Worm (Caenorhabditis elegans) whole organism, young adult: ENCODE measurements around the gene Y51B9A.14.

Experiments
- B0019.2 ChIP-seq: fragments of 200-800 bp; sonication (Bioruptor generic); conservative IDR thresholded peaks from 2 replicates; pipeline ENCODE4 v1.3.6; 2022; ENCODE audit warnings: missing genetic modification reagents, missing genetic modification characterization, missing compliant biosample characterization
- B0261.1 ChIP-seq: sonication (generic microtip); optimal IDR thresholded peaks from 2 replicates; lab custom pipeline; 2016; ENCODE audit warnings: mild to moderate bottlenecking, missing genetic modification characterization, moderate library complexity, missing compliant biosample characterization
- B0336.3 ChIP-seq: fragments of 200-800 bp; sonication (Bioruptor generic); IDR thresholded peaks from 2 replicates; pipeline ENCODE4 v1.3.6; 2022; ENCODE audit warnings: missing genetic modification characterization, missing compliant biosample characterization
- C17E4.6 ChIP-seq: fragments of 200-800 bp; sonication (Bioruptor generic); IDR thresholded peaks from 2 replicates; pipeline ENCODE4 v1.3.6; 2022; ENCODE audit warnings: missing genetic modification reagents, missing genetic modification characterization, missing compliant biosample characterization
- F22D6.2 ChIP-seq: sonication (generic microtip); optimal IDR thresholded peaks from 2 replicates; lab custom pipeline; 2016; ENCODE audit warnings: mild to moderate bottlenecking, missing genetic modification characterization, missing compliant biosample characterization
- F33H1.4 ChIP-seq: fragments of 200-800 bp; sonication (Bioruptor generic); IDR thresholded peaks from 2 replicates; pipeline ENCODE4 v1.3.6; 2022; ENCODE audit warnings: missing genetic modification reagents, missing genetic modification characterization, missing compliant biosample characterization
- F39B2.1 ChIP-seq: fragments of 200-800 bp; sonication (Bioruptor generic); IDR thresholded peaks from 2 replicates; pipeline ENCODE4 v1.3.6; 2022; ENCODE audit warnings: missing genetic modification reagents, missing genetic modification characterization, missing compliant biosample characterization
- F49E8.2 ChIP-seq: sonication (generic microtip); optimal IDR thresholded peaks from 3 replicates; lab custom pipeline; 2017; ENCODE audit warnings: missing genetic modification characterization, mild to moderate bottlenecking, missing compliant biosample characterization, antibody characterized with exemption, moderate library complexity; ENCODE audit not compliant: insufficient read depth
- F52B5.7 ChIP-seq: sonication (generic microtip); optimal IDR thresholded peaks from 2 replicates; lab custom pipeline; 2016; ENCODE audit warnings: mild to moderate bottlenecking, missing genetic modification characterization, missing compliant biosample characterization
- F57C9.4 ChIP-seq: sonication (generic microtip); optimal IDR thresholded peaks from 2 replicates; lab custom pipeline; 2017; ENCODE audit warnings: mild to moderate bottlenecking, missing genetic modification characterization, missing compliant biosample characterization
- T26A5.8 ChIP-seq: sonication (generic microtip); optimal IDR thresholded peaks from 2 replicates; lab custom pipeline; 2016; ENCODE audit warnings: missing genetic modification characterization, missing compliant biosample characterization
- Y95B8A.8 ChIP-seq: fragments of 200-800 bp; sonication (Bioruptor generic); IDR thresholded peaks from 2 replicates; pipeline ENCODE4 v1.3.6; 2022; ENCODE audit warnings: missing genetic modification reagents, missing genetic modification characterization, missing compliant biosample characterization
- akir-1 ChIP-seq: fragments of 200-800 bp; sonication (Bioruptor generic); optimal IDR thresholded peaks from 2 replicates; lab custom pipeline; 2018; ENCODE audit warnings: mild to moderate bottlenecking, missing genetic modification characterization, moderate library complexity, missing compliant biosample characterization
- ama-1 ChIP-seq, 3 experiments: fragments of 150-350 bp in 1 of 3; sonication (generic microtip) in 2 of 3; optimal IDR thresholded peaks; 2 replicates each; lab custom pipeline; 2014 to 2018; ENCODE audit warnings: missing biosample characterization in 2 of 3, missing genetic modification characterization in 2 of 3, missing genetic modification reagents in 2 of 3
- attf-3 ChIP-seq: fragments of 200-800 bp; sonication (Bioruptor generic); conservative IDR thresholded peaks from 2 replicates; pipeline ENCODE4 v1.3.6; 2022; ENCODE audit warnings: missing genetic modification reagents, missing genetic modification characterization, missing compliant biosample characterization
- ccch-3 ChIP-seq: fragments of 200-800 bp; sonication (Bioruptor generic); optimal IDR thresholded peaks from 2 replicates; lab custom pipeline; 2018; ENCODE audit warnings: mild to moderate bottlenecking, missing genetic modification characterization, missing compliant biosample characterization
- ceh-100 ChIP-seq: fragments of 200-800 bp; sonication (Bioruptor generic); IDR thresholded peaks from 2 replicates; pipeline ENCODE4 v1.3.6; 2022; ENCODE audit warnings: missing genetic modification reagents, missing genetic modification characterization, missing compliant biosample characterization
- ceh-27 ChIP-seq: fragments of 200-800 bp; sonication (Bioruptor generic); optimal IDR thresholded peaks from 2 replicates; lab custom pipeline; 2018; ENCODE audit warnings: mild to moderate bottlenecking, missing genetic modification characterization, moderate library complexity, missing compliant biosample characterization
- ceh-91 ChIP-seq: fragments of 200-800 bp; sonication (Bioruptor generic); IDR thresholded peaks from 2 replicates; pipeline ENCODE4 v1.3.6; 2022; ENCODE audit warnings: missing genetic modification reagents, missing genetic modification characterization, missing compliant biosample characterization
- die-1 ChIP-seq: sonication (generic microtip); optimal IDR thresholded peaks from 2 replicates; lab custom pipeline; 2016; ENCODE audit warnings: missing genotype, mild to moderate bottlenecking, missing genetic modification characterization, missing compliant biosample characterization
- dpl-1 ChIP-seq: fragments of 150-350 bp; optimal IDR thresholded peaks from 2 replicates; lab custom pipeline; 2014; ENCODE audit warnings: missing biosample characterization, missing genetic modification reagents, missing genetic modification characterization
- him-1 ChIP-seq: sonication (generic microtip); optimal IDR thresholded peaks from 2 replicates; lab custom pipeline; 2016; ENCODE audit warnings: missing genotype, missing genetic modification reagents, missing genetic modification characterization, missing compliant biosample characterization
- hrde-1 ChIP-seq: sonication (generic microtip); optimal IDR thresholded peaks from 2 replicates; lab custom pipeline; 2016; ENCODE audit warnings: missing genetic modification characterization, mild to moderate bottlenecking, missing compliant biosample characterization, moderate library complexity, missing genotype, missing genetic modification reagents, borderline replicate concordance
- let-526 ChIP-seq: fragments of 200-800 bp; sonication (Bioruptor generic); IDR thresholded peaks from 2 replicates; pipeline ENCODE4 v1.3.6; 2022; ENCODE audit warnings: missing genetic modification reagents, missing genetic modification characterization, missing compliant biosample characterization
- lin-54 ChIP-seq: fragments of 200-800 bp; sonication (Bioruptor generic); optimal IDR thresholded peaks from 2 replicates; lab custom pipeline; 2018; ENCODE audit warnings: mild to moderate bottlenecking, missing genetic modification characterization, missing compliant biosample characterization
- lsl-1 ChIP-seq: fragments of 200-800 bp; sonication (Bioruptor generic); optimal IDR thresholded peaks from 2 replicates; lab custom pipeline; 2018; ENCODE audit warnings: mild to moderate bottlenecking, missing genetic modification characterization, moderate library complexity, missing compliant biosample characterization
- madf-3 ChIP-seq: fragments of 200-800 bp; sonication (Bioruptor generic); IDR thresholded peaks from 2 replicates; pipeline ENCODE4 v1.3.6; 2022; ENCODE audit warnings: missing genetic modification reagents, missing genetic modification characterization, missing compliant biosample characterization
- madf-8 ChIP-seq: fragments of 200-800 bp; sonication (Bioruptor generic); conservative IDR thresholded peaks from 2 replicates; pipeline ENCODE4 v1.3.6; 2022; ENCODE audit warnings: missing genetic modification reagents, missing genetic modification characterization, missing compliant biosample characterization
- mxl-1 ChIP-seq: sonication (generic microtip); optimal IDR thresholded peaks from 2 replicates; lab custom pipeline; 2016; ENCODE audit warnings: missing genetic modification characterization, missing compliant biosample characterization
- nfya-2 ChIP-seq: fragments of 200-800 bp; sonication (Bioruptor generic); IDR thresholded peaks from 2 replicates; pipeline ENCODE4 v1.3.6; 2022; ENCODE audit warnings: missing genetic modification reagents, missing genetic modification characterization, missing compliant biosample characterization
- nfyb-1 ChIP-seq: fragments of 200-800 bp; sonication (Bioruptor generic); IDR thresholded peaks from 2 replicates; pipeline ENCODE4 v1.3.6; 2022; ENCODE audit warnings: missing genetic modification reagents, missing genetic modification characterization, missing compliant biosample characterization
- nhr-27 ChIP-seq: fragments of 200-800 bp; sonication (Bioruptor generic); optimal IDR thresholded peaks from 2 replicates; lab custom pipeline; 2018; ENCODE audit warnings: mild to moderate bottlenecking, missing genetic modification characterization, moderate library complexity, missing compliant biosample characterization
- nhr-80 ChIP-seq: sonication (generic microtip); optimal IDR thresholded peaks from 2 replicates; lab custom pipeline; 2016; ENCODE audit warnings: missing genetic modification characterization, missing compliant biosample characterization
- rec-8 ChIP-seq, 2 experiments: sonication (generic microtip); optimal IDR thresholded peaks; 2 replicates each; lab custom pipeline; 2016; ENCODE audit warnings: mild to moderate bottlenecking in 2 of 2, missing genetic modification characterization in 2 of 2, missing genetic modification reagents in 2 of 2, missing genotype in 2 of 2, missing biosample characterization in 1 of 2, missing compliant biosample characterization in 1 of 2, moderate library complexity in 1 of 2
- somi-1 ChIP-seq: fragments of 200-800 bp; sonication (Bioruptor generic); optimal IDR thresholded peaks from 2 replicates; lab custom pipeline; 2018; ENCODE audit warnings: mild to moderate bottlenecking, missing genetic modification characterization, missing compliant biosample characterization
- ztf-28 ChIP-seq: fragments of 200-800 bp; sonication (Bioruptor generic); IDR thresholded peaks from 2 replicates; pipeline ENCODE4 v1.3.6; 2022; ENCODE audit warnings: missing genetic modification reagents, missing genetic modification characterization, missing compliant biosample characterization

The Y51B9A.14 gene

DNA sequence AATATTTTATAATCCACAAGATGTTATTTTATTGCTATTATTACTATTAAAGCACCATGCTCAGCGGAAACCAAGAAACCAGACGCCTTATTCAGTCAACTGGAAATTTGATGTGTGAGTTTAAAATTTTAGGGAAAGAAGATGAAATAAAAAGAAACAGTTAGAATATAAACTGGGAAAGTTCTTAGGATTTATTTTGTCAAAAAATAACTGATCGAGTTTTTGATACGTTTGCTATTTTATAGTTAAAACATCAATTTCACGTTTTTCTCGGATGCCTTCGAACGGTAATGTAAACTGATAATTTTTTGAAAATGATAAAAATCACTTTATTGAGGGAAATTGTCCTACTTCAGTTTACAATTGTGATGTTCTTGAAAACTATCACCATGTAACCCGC is 25.9 kb downstream of the Y51B9A.14 start, which contains the start of gene C06C3.3:
Gene C06C3.3, minus strand, starts transcription at position 101 of the 400 bp plus-strand sequence.
- TF ChIP-seq him-1 (tag; lab: Kevin White, UChicago) (no peak), nhr-80 (tag; lab: Kevin White, UChicago) (no peak), ztf-28 (GFP tag; lab: Robert Waterston, UW) (no peak), F57C9.4 (tag; lab: Kevin White, UChicago) (no peak), B0336.3 (GFP tag; lab: Robert Waterston, UW) (no peak), nfyb-1 (GFP tag; lab: Robert Waterston, UW) (no peak), F33H1.4 (GFP tag; lab: Robert Waterston, UW) (no peak)

ce11 chrII:9369394-9369793 is 28.9 kb downstream of the Y51B9A.14 start:
- no peak for TF ChIP-seq madf-8 (GFP tag; lab: Robert Waterston, UW)
- no peak for TF ChIP-seq attf-3 (GFP tag; lab: Robert Waterston, UW)
- no peak for TF ChIP-seq madf-3 (GFP tag; lab: Robert Waterston, UW)
- no peak for TF ChIP-seq lsl-1 (GFP tag; lab: Kevin White, UChicago)
- TF ChIP-seq nhr-27 = no peak
- no peak for TF ChIP-seq rec-8 (tag; optimal IDR thresholded peaks at IDR 0.05; lab: Kevin White, UChicago)
- no peak for TF ChIP-seq lin-54
- TF ChIP-seq him-1 (tag; lab: Kevin White, UChicago) = no peak
- TF ChIP-seq ceh-27 (GFP tag; lab: Kevin White, UChicago) = no peak
- no peak for TF ChIP-seq ceh-91 (GFP tag; lab: Robert Waterston, UW)
- TF ChIP-seq C17E4.6 = no peak

ce11 chrII:9362249-9362648 is 36.0 kb downstream of the Y51B9A.14 start:
- TF ChIP-seq B0336.3 (GFP tag; lab: Robert Waterston, UW) (no peak), hrde-1 (tag; lab: Kevin White, UChicago) (no peak), madf-3 (GFP tag; lab: Robert Waterston, UW) (no peak), F22D6.2 (tag; lab: Kevin White, UChicago) (no peak)

- TF ChIP-seq F49E8.2 (tag; lab: Kevin White, UChicago) = no peak
- TF ChIP-seq B0019.2 (GFP tag; lab: Robert Waterston, UW) = no peak
- no peak for TF ChIP-seq ama-1 (optimal IDR thresholded peaks at IDR 0.05; lab: Kevin White, UChicago)
- TF ChIP-seq ama-1 (GFP tag; optimal IDR thresholded peaks at IDR 0.05; lab: Kevin White, UChicago) = no peak
- no peak for TF ChIP-seq B0261.1
- no peak for TF ChIP-seq dpl-1 (GFP tag; lab: Kevin White, UChicago)
- no peak for TF ChIP-seq Y95B8A.8 (GFP tag; lab: Robert Waterston, UW)
- no peak for TF ChIP-seq F52B5.7 (tag; lab: Kevin White, UChicago)
- TF ChIP-seq T26A5.8 = no peak
- TF ChIP-seq ceh-27 (GFP tag; lab: Kevin White, UChicago) = no peak
- no peak for TF ChIP-seq die-1 (tag; lab: Kevin White, UChicago)
- TF ChIP-seq akir-1 (GFP tag; lab: Kevin White, UChicago) = no peak
- no peak for TF ChIP-seq F39B2.1
- TF ChIP-seq somi-1 (GFP tag; lab: Kevin White, UChicago) = no peak
- no peak for TF ChIP-seq lsl-1 (GFP tag; lab: Kevin White, UChicago)
- no peak for TF ChIP-seq nfya-2 (GFP tag; lab: Robert Waterston, UW)
- no peak for TF ChIP-seq let-526 (GFP tag; lab: Robert Waterston, UW)
- no peak for TF ChIP-seq ccch-3 (GFP tag; lab: Kevin White, UChicago)
- TF ChIP-seq ceh-100 (GFP tag; lab: Robert Waterston, UW) = no peak
- no peak for TF ChIP-seq mxl-1
Observed at ce11 chrII:9358230-9358629, 40.0 kb downstream of the Y51B9A.14 start, which contains the start of gene mel-11. Gene mel-11, plus strand, starts transcription at chrII:9358530.
